Worm (Caenorhabditis elegans) whole organism, mixed stage, embryonic: ENCODE measurements around the gene nhr-225.

Experiments used
- M03D4.4 ChIP-seq: sonication (generic microtip); optimal IDR thresholded peaks from 2 replicates; lab custom pipeline; 2017; ENCODE audit warnings: mild to moderate bottlenecking, missing genetic modification characterization, missing compliant biosample characterization
- bed-3 ChIP-seq: fragments of 200-800 bp; sonication (Bioruptor generic); optimal IDR thresholded peaks from 3 replicates; lab custom pipeline; 2018; ENCODE audit warnings: mild to moderate bottlenecking, missing genetic modification characterization, moderate library complexity, missing compliant biosample characterization
- ceh-39 ChIP-seq: fragments of 150-350 bp; optimal IDR thresholded peaks from 2 replicates; lab custom pipeline; 2014; ENCODE audit warnings: missing biosample characterization, missing genetic modification characterization
- ceh-43 ChIP-seq: fragments of 200-800 bp; sonication (Bioruptor generic); optimal IDR thresholded peaks from 2 replicates; lab custom pipeline; 2018; ENCODE audit warnings: mild to moderate bottlenecking, missing genetic modification characterization, moderate library complexity, missing compliant biosample characterization
- elt-1 ChIP-seq: sonication (generic microtip); optimal IDR thresholded peaks from 2 replicates; lab custom pipeline; 2017; ENCODE audit warnings: missing genetic modification characterization, mild to moderate bottlenecking, missing compliant biosample characterization, antibody characterized with exemption, moderate library complexity, borderline replicate concordance; ENCODE audit not compliant: insufficient read depth
- hlh-1 ChIP-seq: fragments of 150-350 bp; optimal IDR thresholded peaks from 2 replicates; lab custom pipeline; 2014; ENCODE audit warnings: missing biosample characterization, missing genetic modification reagents, missing genetic modification characterization
- lsy-2 ChIP-seq: fragments of 150-350 bp; optimal IDR thresholded peaks from 2 replicates; lab custom pipeline; 2014; ENCODE audit warnings: missing biosample characterization, missing genetic modification characterization
- nhr-2 ChIP-seq: fragments of 150-350 bp; optimal IDR thresholded peaks from 2 replicates; lab custom pipeline; 2014; ENCODE audit warnings: missing biosample characterization, missing genetic modification characterization
- sem-2 ChIP-seq: fragments of 200-800 bp; sonication (Bioruptor generic); optimal IDR thresholded peaks from 2 replicates; lab custom pipeline; 2018; ENCODE audit warnings: mild to moderate bottlenecking, missing genetic modification characterization, missing compliant biosample characterization
- unc-62 ChIP-seq: fragments of 150-350 bp; optimal IDR thresholded peaks from 2 replicates; lab custom pipeline; 2014; ENCODE audit warnings: missing biosample characterization, missing genetic modification reagents, missing genetic modification characterization
- zip-8 ChIP-seq: fragments of 150-350 bp; optimal IDR thresholded peaks from 2 replicates; lab custom pipeline; 2014; ENCODE audit warnings: missing biosample characterization, missing genetic modification characterization

The nhr-225 gene

ce11 chrV:2242630-2243029 lies 47.6 kb downstream of the nhr-225 start, which contains the start of gene cyp-33C3:
Gene cyp-33C3 (plus strand): TSS chrV:2242778.
- no peak for TF ChIP-seq elt-1 (tag; lab: Kevin White, UChicago)
- TF ChIP-seq unc-62 (GFP tag; lab: Kevin White, UChicago): no peak
- TF ChIP-seq zip-8 (tag; lab: Kevin White, UChicago): no peak
- TF ChIP-seq ceh-43 (GFP tag; lab: Kevin White, UChicago): no peak
- no peak for TF ChIP-seq M03D4.4 (tag; lab: Kevin White, UChicago)
- no peak for TF ChIP-seq nhr-2 (tag; lab: Kevin White, UChicago)
- no peak for TF ChIP-seq lsy-2
- no peak for TF ChIP-seq bed-3
- TF ChIP-seq sem-2: no peak
- no peak for TF ChIP-seq ceh-39
- no peak for TF ChIP-seq hlh-1
